Worm (Caenorhabditis elegans) whole organism, L2 larva: ENCODE measurements around the gene srh-286.

Source experiments
- C34F6.9 ChIP-seq: fragments of 150-350 bp; optimal IDR thresholded peaks from 2 replicates; lab custom pipeline; 2014; ENCODE audit warnings: missing biosample characterization, missing genetic modification characterization
- F13H6.1 ChIP-seq: sonication (generic microtip); optimal IDR thresholded peaks from 2 replicates; lab custom pipeline; 2016; ENCODE audit warnings: missing genetic modification characterization, missing compliant biosample characterization
- Y55F3AM.14 ChIP-seq: fragments of 200-800 bp; sonication (Bioruptor generic); optimal IDR thresholded peaks from 2 replicates; lab custom pipeline; 2018; ENCODE audit warnings: mild to moderate bottlenecking, missing genetic modification characterization, missing compliant biosample characterization
- ZK546.5 ChIP-seq: sonication (generic microtip); optimal IDR thresholded peaks from 2 replicates; lab custom pipeline; 2017; ENCODE audit warnings: missing biosample characterization, missing genetic modification characterization
- alr-1 ChIP-seq: fragments of 150-350 bp; optimal IDR thresholded peaks from 2 replicates; lab custom pipeline; 2014; ENCODE audit warnings: missing biosample characterization, missing genetic modification characterization
- ama-1 ChIP-seq: fragments of 150-350 bp; optimal IDR thresholded peaks from 2 replicates; lab custom pipeline; 2018; ENCODE audit warnings: inconsistent platforms
- ceh-16 ChIP-seq: fragments of 150-350 bp; optimal IDR thresholded peaks from 2 replicates; lab custom pipeline; 2014; ENCODE audit warnings: missing biosample characterization, missing genetic modification characterization
- crh-2 ChIP-seq: sonication (generic microtip); optimal IDR thresholded peaks from 2 replicates; lab custom pipeline; 2017; ENCODE audit warnings: missing biosample characterization, missing genetic modification characterization
- elt-1 ChIP-seq: fragments of 150-350 bp; optimal IDR thresholded peaks from 2 replicates; lab custom pipeline; 2014; ENCODE audit warnings: missing biosample characterization, missing genetic modification characterization
- elt-3 ChIP-seq: sonication (generic microtip); optimal IDR thresholded peaks from 2 replicates; lab custom pipeline; 2017; ENCODE audit warnings: missing biosample characterization, missing genetic modification characterization
- fos-1 ChIP-seq: fragments of 150-350 bp; optimal IDR thresholded peaks from 2 replicates; lab custom pipeline; 2014; ENCODE audit warnings: missing biosample characterization, missing genetic modification characterization
- gmeb-1 ChIP-seq: fragments of 150-350 bp; optimal IDR thresholded peaks from 2 replicates; lab custom pipeline; 2014; ENCODE audit warnings: missing biosample characterization, missing genetic modification characterization
- lin-11 ChIP-seq: fragments of 150-350 bp; sonication (generic microtip); optimal IDR thresholded peaks from 2 replicates; lab custom pipeline; 2014; ENCODE audit warnings: missing biosample characterization, missing genetic modification characterization, inconsistent platforms, mixed read lengths
- lin-39 ChIP-seq: fragments of 150-350 bp; optimal IDR thresholded peaks from 2 replicates; lab custom pipeline; 2014; ENCODE audit warnings: missing biosample characterization, missing genetic modification reagents, missing genetic modification characterization
- lsy-2 ChIP-seq, 2 experiments: fragments of 150-350 bp in 1 of 2; sonication (generic microtip) in 1 of 2; optimal IDR thresholded peaks; 2 replicates each; lab custom pipeline; 2014 to 2017; ENCODE audit warnings: missing biosample characterization in 2 of 2, missing genetic modification characterization in 2 of 2
- mab-5 ChIP-seq: fragments of 150-350 bp; optimal IDR thresholded peaks from 2 replicates; lab custom pipeline; 2014; ENCODE audit warnings: missing biosample characterization, missing genetic modification characterization
- mbf-1 ChIP-seq: sonication (generic microtip); optimal IDR thresholded peaks from 2 replicates; lab custom pipeline; 2017; ENCODE audit warnings: missing biosample characterization, missing genetic modification characterization
- mdl-1 ChIP-seq, 2 experiments: fragments of 150-350 bp in 1 of 2; sonication (generic microtip) in 1 of 2; optimal IDR thresholded peaks; 2 replicates each; lab custom pipeline; 2017; ENCODE audit warnings: missing biosample characterization in 2 of 2, missing genetic modification characterization in 2 of 2
- nhr-10 ChIP-seq: sonication (generic microtip); optimal IDR thresholded peaks from 2 replicates; lab custom pipeline; 2017; ENCODE audit warnings: missing biosample characterization, missing genetic modification characterization
- nhr-11 ChIP-seq: fragments of 150-350 bp; optimal IDR thresholded peaks from 2 replicates; lab custom pipeline; 2014; ENCODE audit warnings: missing biosample characterization, missing genetic modification characterization
- nhr-12 ChIP-seq: fragments of 150-350 bp; optimal IDR thresholded peaks from 2 replicates; lab custom pipeline; 2014; ENCODE audit warnings: missing biosample characterization, missing genetic modification characterization
- nhr-129 ChIP-seq: fragments of 150-350 bp; optimal IDR thresholded peaks from 2 replicates; lab custom pipeline; 2014; ENCODE audit warnings: missing biosample characterization, missing genetic modification characterization
- nhr-25 ChIP-seq: fragments of 150-350 bp; sonication (generic microtip); optimal IDR thresholded peaks from 3 replicates; lab custom pipeline; 2014; ENCODE audit warnings: missing biosample characterization, missing genetic modification characterization
- nhr-6 ChIP-seq: fragments of 150-350 bp; optimal IDR thresholded peaks from 2 replicates; lab custom pipeline; 2014; ENCODE audit warnings: missing biosample characterization, missing genetic modification characterization
- nhr-77 ChIP-seq: fragments of 150-350 bp; optimal IDR thresholded peaks from 2 replicates; lab custom pipeline; 2014; ENCODE audit warnings: missing biosample characterization, missing genetic modification characterization
- peb-1 ChIP-seq: fragments of 150-350 bp; optimal IDR thresholded peaks from 2 replicates; lab custom pipeline; 2014; ENCODE audit warnings: missing biosample characterization, missing genetic modification characterization
- sem-4 ChIP-seq: fragments of 150-350 bp; optimal IDR thresholded peaks from 2 replicates; lab custom pipeline; 2014; ENCODE audit warnings: missing biosample characterization, missing genetic modification reagents, missing genetic modification characterization
- skn-1 ChIP-seq: sonication (generic microtip); optimal IDR thresholded peaks from 2 replicates; lab custom pipeline; 2017; ENCODE audit warnings: missing biosample characterization, missing genetic modification characterization
- sma-3 ChIP-seq: sonication (generic microtip); optimal IDR thresholded peaks from 2 replicates; lab custom pipeline; 2016; ENCODE audit warnings: missing genetic modification reagents, missing genetic modification characterization, missing compliant biosample characterization
- sma-9 ChIP-seq, 2 experiments: fragments of 150-350 bp in 1 of 2; sonication (generic microtip) in 1 of 2; optimal IDR thresholded peaks; 2 replicates each; lab custom pipeline; 2014 to 2016; ENCODE audit warnings: missing genetic modification characterization in 2 of 2, mild to moderate bottlenecking in 1 of 2, missing biosample characterization in 1 of 2, missing compliant biosample characterization in 1 of 2, missing genetic modification reagents in 1 of 2, moderate library complexity in 1 of 2
- snpc-4 ChIP-seq: fragments of 150-350 bp; optimal IDR thresholded peaks from 2 replicates; lab custom pipeline; 2014; ENCODE audit warnings: missing biosample characterization, missing genetic modification characterization
- unc-39 ChIP-seq: fragments of 150-350 bp; optimal IDR thresholded peaks from 2 replicates; lab custom pipeline; 2014; ENCODE audit warnings: missing biosample characterization, missing genetic modification characterization
- unc-55 ChIP-seq: fragments of 150-350 bp; sonication (generic microtip); optimal IDR thresholded peaks from 3 replicates; lab custom pipeline; 2014; ENCODE audit warnings: missing biosample characterization, missing genetic modification reagents, missing genetic modification characterization
- ztf-1 ChIP-seq: fragments of 200-800 bp; sonication (Bioruptor generic); conservative IDR thresholded peaks from 2 replicates; pipeline ENCODE4 v1.3.6; 2022; ENCODE audit warnings: missing genetic modification characterization, missing compliant biosample characterization
- ztf-11 ChIP-seq: sonication (generic microtip); optimal IDR thresholded peaks from 2 replicates; lab custom pipeline; 2017; ENCODE audit warnings: missing biosample characterization, missing genetic modification characterization
- ztf-4 ChIP-seq: fragments of 150-350 bp; optimal IDR thresholded peaks from 2 replicates; lab custom pipeline; 2014; ENCODE audit warnings: missing biosample characterization, missing genetic modification characterization

Gene srh-286

DNA sequence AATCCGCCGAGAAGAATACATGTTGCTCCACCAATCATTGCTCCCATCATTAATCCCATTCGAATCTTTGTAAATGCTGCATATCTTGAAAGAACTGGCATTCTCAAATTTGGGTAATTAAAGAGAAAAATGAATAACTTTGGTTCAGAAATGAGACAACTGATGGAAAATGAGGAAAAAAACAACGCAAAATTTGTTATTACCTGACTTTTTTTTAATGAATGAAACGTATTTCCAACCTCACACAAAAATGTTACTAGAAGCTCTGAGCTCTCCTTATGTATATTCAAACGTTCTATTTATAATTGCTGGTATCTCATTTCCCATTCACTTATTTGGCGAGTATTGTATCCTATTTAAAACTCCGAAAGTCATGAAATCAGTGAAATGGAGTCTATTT, 41.5 kb downstream of the srh-286 start, which contains the start of the genes Y94A7B.11 and srh-292:
Gene Y94A7B.11, minus strand, starts transcription at position 101 of the 400 bp plus-strand sequence.
Gene srh-292, plus strand, starts transcription at position 251 of the 400 bp plus-strand sequence.
- TF ChIP-seq ama-1 (lab: Kevin White, UChicago) (no peak), nhr-129 (tag; lab: Kevin White, UChicago) (no peak), snpc-4 (tag; lab: Kevin White, UChicago) (no peak), sem-4 (tag; lab: Kevin White, UChicago) (no peak), nhr-11 (tag; lab: Kevin White, UChicago) (no peak), alr-1 (tag; lab: Kevin White, UChicago) (no peak), lsy-2 (tag; optimal IDR thresholded peaks at IDR 0.05; lab: Kevin White, UChicago) (no peak), Y55F3AM.14 (GFP tag; lab: Kevin White, UChicago) (no peak), nhr-6 (no peak), ztf-1 (GFP tag; lab: Robert Waterston, UW) (no peak), ZK546.5 (no peak), nhr-25 (tag; lab: Kevin White, UChicago) (no peak), gmeb-1 (tag; lab: Kevin White, UChicago) (no peak), mdl-1 (tag; optimal IDR thresholded peaks at IDR 0.05; lab: Kevin White, UChicago) (no peak), ceh-16 (no peak), lin-11 (tag; lab: Kevin White, UChicago) (no peak), unc-39 (tag; lab: Kevin White, UChicago) (no peak), sma-9 (GFP tag; optimal IDR thresholded peaks at IDR 0.05; lab: Kevin White, UChicago) (no peak), sma-9 (tag; optimal IDR thresholded peaks at IDR 0.05; lab: Kevin White, UChicago) (no peak), F13H6.1 (tag; lab: Kevin White, UChicago) (no peak)
- TF ChIP-seq, all 48 proteins: peak for 0

DNA sequence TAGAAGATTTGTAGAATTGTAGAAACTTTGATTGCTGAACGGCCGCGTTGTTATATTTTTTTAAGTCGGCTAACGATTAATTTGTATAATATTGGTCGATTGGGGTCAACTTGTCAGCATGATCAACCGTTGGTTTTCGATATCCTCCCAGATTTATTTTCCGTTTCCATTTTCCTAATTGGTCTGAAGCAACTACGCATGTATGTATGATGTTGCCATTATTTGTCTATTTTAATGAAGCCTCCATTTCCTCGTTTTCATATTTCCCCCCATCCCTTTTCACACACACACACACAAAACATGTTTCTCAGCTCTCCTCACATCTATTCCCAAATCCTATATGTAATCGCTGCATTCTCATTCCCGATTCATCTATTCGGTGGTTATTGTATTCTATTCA, 43.5 kb downstream of the srh-286 start, which contains the start of gene srh-287:
Gene srh-287, plus strand, starts transcription at position 301 of the 400 bp plus-strand sequence.
- TF ChIP-seq alr-1 (tag; lab: Kevin White, UChicago) (no peak), elt-3 (tag; lab: Kevin White, UChicago) (no peak), unc-55 (no peak), ztf-11 (tag; lab: Kevin White, UChicago) (no peak), Y55F3AM.14 (GFP tag; lab: Kevin White, UChicago) (no peak), mab-5 (tag; lab: Kevin White, UChicago) (no peak), nhr-25 (tag; lab: Kevin White, UChicago) (no peak), ceh-16 (no peak)

- TF ChIP-seq fos-1 (tag; lab: Kevin White, UChicago) (no peak), sem-4 (tag; lab: Kevin White, UChicago) (no peak), mbf-1 (tag; lab: Kevin White, UChicago) (no peak), unc-39 (tag; lab: Kevin White, UChicago) (no peak), alr-1 (tag; lab: Kevin White, UChicago) (no peak), C34F6.9 (tag; lab: Kevin White, UChicago) (no peak), ztf-4 (tag; lab: Kevin White, UChicago) (no peak), nhr-6 (no peak), nhr-10 (no peak), nhr-12 (tag; lab: Kevin White, UChicago) (no peak), snpc-4 (tag; lab: Kevin White, UChicago) (no peak), skn-1 (no peak), ztf-11 (tag; lab: Kevin White, UChicago) (no peak), lin-11 (tag; lab: Kevin White, UChicago) (no peak), nhr-77 (tag; lab: Kevin White, UChicago) (no peak), lsy-2 (tag; optimal IDR thresholded peaks at IDR 0.05; lab: Kevin White, UChicago) (no peak)
Measured at ce11 chrV:17798789-17799188, 45.2 kb downstream of the srh-286 start, which contains the start of gene srx-18. Gene srx-18, minus strand, starts transcription at chrV:17798889.

ce11 chrV:17795655-17796054, 48.4 kb downstream of the srh-286 start, which contains the start of gene srh-288:
Gene srh-288, minus strand, starts transcription at chrV:17795755.
- no peak for TF ChIP-seq nhr-6
- TF ChIP-seq sem-4 (tag; lab: Kevin White, UChicago) = no peak
- TF ChIP-seq ama-1 (lab: Kevin White, UChicago) = no peak
- TF ChIP-seq peb-1 (tag; lab: Kevin White, UChicago) = no peak
- no peak for TF ChIP-seq lin-39
- TF ChIP-seq crh-2 (tag; lab: Kevin White, UChicago) = no peak
- TF ChIP-seq ztf-1 (GFP tag; lab: Robert Waterston, UW) = no peak
- TF ChIP-seq alr-1 (tag; lab: Kevin White, UChicago) = no peak
- no peak for TF ChIP-seq gmeb-1 (tag; lab: Kevin White, UChicago)
- no peak for TF ChIP-seq fos-1 (tag; lab: Kevin White, UChicago)
- TF ChIP-seq sma-3 = no peak
- no peak for TF ChIP-seq ZK546.5
- no peak for TF ChIP-seq elt-1 (tag; lab: Kevin White, UChicago)
